Worm (Caenorhabditis elegans) whole organism, young adult: Measurements from ENCODE around the gene frpr-8.

Source experiments
- B0035.1 ChIP-seq: sonication (generic microtip); optimal IDR thresholded peaks from 2 replicates; lab custom pipeline; 2016; ENCODE audit warnings: missing genetic modification characterization, mild to moderate bottlenecking, missing compliant biosample characterization, missing genotype, missing genetic modification reagents
- F49E8.2 ChIP-seq: sonication (generic microtip); optimal IDR thresholded peaks from 3 replicates; lab custom pipeline; 2017; ENCODE audit warnings: missing genetic modification characterization, mild to moderate bottlenecking, missing compliant biosample characterization, antibody characterized with exemption, moderate library complexity; ENCODE audit not compliant: insufficient read depth
- F52B5.7 ChIP-seq: sonication (generic microtip); optimal IDR thresholded peaks from 2 replicates; lab custom pipeline; 2016; ENCODE audit warnings: mild to moderate bottlenecking, missing genetic modification characterization, missing compliant biosample characterization
- F55B11.4 ChIP-seq: sonication (generic microtip); optimal IDR thresholded peaks from 2 replicates; lab custom pipeline; 2016; ENCODE audit warnings: missing compliant biosample characterization, missing genetic modification characterization, borderline replicate concordance; ENCODE audit not compliant: insufficient read depth
- F57A8.1 ChIP-seq: fragments of 200-800 bp; sonication (Bioruptor generic); optimal IDR thresholded peaks from 2 replicates; lab custom pipeline; 2018; ENCODE audit warnings: mild to moderate bottlenecking, missing genetic modification characterization, moderate library complexity, missing compliant biosample characterization
- T07F8.4 ChIP-seq: sonication (generic microtip); optimal IDR thresholded peaks from 2 replicates; lab custom pipeline; 2016; ENCODE audit warnings: mild to moderate bottlenecking, missing genetic modification characterization, moderate library complexity, missing compliant biosample characterization
- T26A5.8 ChIP-seq: sonication (generic microtip); optimal IDR thresholded peaks from 2 replicates; lab custom pipeline; 2016; ENCODE audit warnings: missing genetic modification characterization, missing compliant biosample characterization
- Y67H2A.10 ChIP-seq: fragments of 200-800 bp; sonication (Bioruptor generic); conservative IDR thresholded peaks from 2 replicates; pipeline ENCODE4 v1.3.6; 2022; ENCODE audit warnings: missing genetic modification reagents, missing genetic modification characterization, missing compliant biosample characterization
- Y95B8A.8 ChIP-seq: fragments of 200-800 bp; sonication (Bioruptor generic); IDR thresholded peaks from 2 replicates; pipeline ENCODE4 v1.3.6; 2022; ENCODE audit warnings: missing genetic modification reagents, missing genetic modification characterization, missing compliant biosample characterization
- ama-1 ChIP-seq, 3 experiments: fragments of 150-350 bp in 1 of 3; sonication (generic microtip) in 2 of 3; optimal IDR thresholded peaks; 2 replicates each; lab custom pipeline; 2014 to 2018; ENCODE audit warnings: missing biosample characterization in 2 of 3, missing genetic modification characterization in 2 of 3, missing genetic modification reagents in 2 of 3
- attf-6 ChIP-seq: fragments of 200-800 bp; sonication (Bioruptor generic); IDR thresholded peaks from 2 replicates; pipeline ENCODE4 v1.3.6; 2022; ENCODE audit warnings: missing genetic modification reagents, missing genetic modification characterization, missing compliant biosample characterization
- ccch-3 ChIP-seq: fragments of 200-800 bp; sonication (Bioruptor generic); optimal IDR thresholded peaks from 2 replicates; lab custom pipeline; 2018; ENCODE audit warnings: mild to moderate bottlenecking, missing genetic modification characterization, missing compliant biosample characterization
- cebp-1 ChIP-seq, 2 experiments: fragments of 200-800 bp in 1 of 2; sonication (Bioruptor generic) in 1 of 2; sonication (generic microtip) in 1 of 2; IDR thresholded peaks in 1 of 2; optimal IDR thresholded peaks in 1 of 2; 2 replicates each; pipeline versions ENCODE4 v1.3.6 to Lab custom; 2017 to 2022; ENCODE audit warnings: missing compliant biosample characterization in 2 of 2, missing genetic modification characterization in 2 of 2, mild to moderate bottlenecking in 1 of 2, missing genetic modification reagents in 1 of 2, moderate library complexity in 1 of 2
- cebp-2 ChIP-seq: fragments of 200-800 bp; sonication (Bioruptor generic); IDR thresholded peaks from 2 replicates; pipeline ENCODE4 v1.3.6; 2022; ENCODE audit warnings: missing genetic modification characterization, missing compliant biosample characterization
- ceh-100 ChIP-seq: fragments of 200-800 bp; sonication (Bioruptor generic); IDR thresholded peaks from 2 replicates; pipeline ENCODE4 v1.3.6; 2022; ENCODE audit warnings: missing genetic modification reagents, missing genetic modification characterization, missing compliant biosample characterization
- ceh-91 ChIP-seq: fragments of 200-800 bp; sonication (Bioruptor generic); IDR thresholded peaks from 2 replicates; pipeline ENCODE4 v1.3.6; 2022; ENCODE audit warnings: missing genetic modification reagents, missing genetic modification characterization, missing compliant biosample characterization
- chd-7 ChIP-seq: sonication (generic microtip); optimal IDR thresholded peaks from 2 replicates; lab custom pipeline; 2016; ENCODE audit warnings: mild to moderate bottlenecking, missing genetic modification characterization, moderate library complexity, missing compliant biosample characterization
- die-1 ChIP-seq: sonication (generic microtip); optimal IDR thresholded peaks from 2 replicates; lab custom pipeline; 2016; ENCODE audit warnings: missing genotype, mild to moderate bottlenecking, missing genetic modification characterization, missing compliant biosample characterization
- egl-44 ChIP-seq: fragments of 200-800 bp; sonication (Bioruptor generic); IDR thresholded peaks from 2 replicates; pipeline ENCODE4 v1.3.6; 2022; ENCODE audit warnings: missing genetic modification reagents, missing genetic modification characterization, missing compliant biosample characterization
- ekl-4 ChIP-seq: fragments of 200-800 bp; sonication (Bioruptor generic); IDR thresholded peaks from 2 replicates; pipeline ENCODE4 v1.3.6; 2022; ENCODE audit warnings: missing genetic modification reagents, missing genetic modification characterization, missing compliant biosample characterization
- fkh-3 ChIP-seq: sonication (generic microtip); optimal IDR thresholded peaks from 2 replicates; lab custom pipeline; 2016; ENCODE audit warnings: mild to moderate bottlenecking, missing genetic modification characterization, missing compliant biosample characterization
- gei-17 ChIP-seq: fragments of 200-800 bp; sonication (Bioruptor generic); optimal IDR thresholded peaks from 2 replicates; lab custom pipeline; 2018; ENCODE audit warnings: mild to moderate bottlenecking, missing genetic modification characterization, missing compliant biosample characterization
- him-1 ChIP-seq: sonication (generic microtip); optimal IDR thresholded peaks from 2 replicates; lab custom pipeline; 2016; ENCODE audit warnings: missing genotype, missing genetic modification reagents, missing genetic modification characterization, missing compliant biosample characterization
- hmg-20 ChIP-seq: fragments of 200-800 bp; sonication (Bioruptor generic); IDR thresholded peaks from 2 replicates; pipeline ENCODE4 v1.3.6; 2022; ENCODE audit warnings: missing genetic modification reagents, missing genetic modification characterization, missing compliant biosample characterization
- lin-40 ChIP-seq: sonication (generic microtip); optimal IDR thresholded peaks from 2 replicates; lab custom pipeline; 2016; ENCODE audit warnings: missing genetic modification characterization, mild to moderate bottlenecking, missing compliant biosample characterization, missing genotype, missing genetic modification reagents
- lin-54 ChIP-seq: fragments of 200-800 bp; sonication (Bioruptor generic); optimal IDR thresholded peaks from 2 replicates; lab custom pipeline; 2018; ENCODE audit warnings: mild to moderate bottlenecking, missing genetic modification characterization, missing compliant biosample characterization
- lsl-1 ChIP-seq: fragments of 200-800 bp; sonication (Bioruptor generic); optimal IDR thresholded peaks from 2 replicates; lab custom pipeline; 2018; ENCODE audit warnings: mild to moderate bottlenecking, missing genetic modification characterization, moderate library complexity, missing compliant biosample characterization
- madf-10 ChIP-seq: sonication (generic microtip); optimal IDR thresholded peaks from 2 replicates; lab custom pipeline; 2016; ENCODE audit warnings: mild to moderate bottlenecking, missing genetic modification characterization, missing compliant biosample characterization
- mxl-1 ChIP-seq: sonication (generic microtip); optimal IDR thresholded peaks from 2 replicates; lab custom pipeline; 2016; ENCODE audit warnings: missing genetic modification characterization, missing compliant biosample characterization
- nhr-179 ChIP-seq: sonication (generic microtip); optimal IDR thresholded peaks from 2 replicates; lab custom pipeline; 2016; ENCODE audit warnings: mild to moderate bottlenecking, missing genetic modification characterization, missing compliant biosample characterization
- nhr-80 ChIP-seq: sonication (generic microtip); optimal IDR thresholded peaks from 2 replicates; lab custom pipeline; 2016; ENCODE audit warnings: missing genetic modification characterization, missing compliant biosample characterization
- pha-4 ChIP-seq: fragments of 150-350 bp; sonication (generic microtip); optimal IDR thresholded peaks from 2 replicates; lab custom pipeline; 2014; ENCODE audit warnings: missing biosample characterization, missing genetic modification reagents, missing genetic modification characterization
- rec-8 ChIP-seq, 2 experiments: sonication (generic microtip); optimal IDR thresholded peaks; 2 replicates each; lab custom pipeline; 2016; ENCODE audit warnings: mild to moderate bottlenecking in 2 of 2, missing genetic modification characterization in 2 of 2, missing genetic modification reagents in 2 of 2, missing genotype in 2 of 2, missing biosample characterization in 1 of 2, missing compliant biosample characterization in 1 of 2, moderate library complexity in 1 of 2
- snpc-1.1 ChIP-seq: sonication (generic microtip); optimal IDR thresholded peaks from 2 replicates; lab custom pipeline; 2017; ENCODE audit warnings: missing genetic modification characterization, mild to moderate bottlenecking, missing compliant biosample characterization, antibody characterized with exemption, moderate library complexity, missing genotype, missing genetic modification reagents; ENCODE audit not compliant: insufficient read depth
- snpc-1.3 ChIP-seq: sonication (generic microtip); optimal IDR thresholded peaks from 2 replicates; lab custom pipeline; 2017; ENCODE audit warnings: missing genetic modification characterization, mild to moderate bottlenecking, missing compliant biosample characterization, antibody characterized with exemption, moderate library complexity, missing genotype, missing genetic modification reagents; ENCODE audit not compliant: insufficient read depth
- snpc-3.4 ChIP-seq: sonication (generic microtip); optimal IDR thresholded peaks from 2 replicates; lab custom pipeline; 2017; ENCODE audit warnings: missing genetic modification characterization, mild to moderate bottlenecking, missing compliant biosample characterization, antibody characterized with exemption, moderate library complexity, missing genotype, missing genetic modification reagents
- somi-1 ChIP-seq: fragments of 200-800 bp; sonication (Bioruptor generic); optimal IDR thresholded peaks from 2 replicates; lab custom pipeline; 2018; ENCODE audit warnings: mild to moderate bottlenecking, missing genetic modification characterization, missing compliant biosample characterization
- tbp1 ChIP-seq: fragments of 200-800 bp; sonication (Bioruptor generic); optimal IDR thresholded peaks from 2 replicates; lab custom pipeline; 2018; ENCODE audit warnings: mild to moderate bottlenecking, missing genetic modification characterization, missing compliant biosample characterization
- unc-130 ChIP-seq: sonication (generic microtip); optimal IDR thresholded peaks from 2 replicates; lab custom pipeline; 2016; ENCODE audit warnings: missing genetic modification reagents, missing genetic modification characterization, missing compliant biosample characterization
- zim-3 ChIP-seq: sonication (generic microtip); optimal IDR thresholded peaks from 2 replicates; lab custom pipeline; 2017; ENCODE audit warnings: mild to moderate bottlenecking, missing genetic modification characterization, moderate library complexity, missing compliant biosample characterization
- ztf-22 ChIP-seq: fragments of 200-800 bp; sonication (Bioruptor generic); optimal IDR thresholded peaks from 2 replicates; lab custom pipeline; 2018; ENCODE audit warnings: mild to moderate bottlenecking, missing genetic modification characterization, moderate library complexity, missing compliant biosample characterization

frpr-8 gene

ce11 chrX:8650535-8650934 lies 47.1 kb upstream of the frpr-8 start (continued):
- TF ChIP-seq rec-8 (tag; optimal IDR thresholded peaks at IDR 0.05; lab: Kevin White, UChicago) (peak; percentile 36 to 48), pha-4 (tag; lab: Kevin White, UChicago) (no peak), gei-17 (no peak), F52B5.7 (no peak), ceh-91 (GFP tag; lab: Robert Waterston, UW) (no peak), madf-10 (peak; percentile 43), cebp-2 (GFP tag; lab: Robert Waterston, UW) (0 out of 2 replicates have a peak, but pooled peaks have one; percentile 52), nhr-80 (tag; lab: Kevin White, UChicago) (peak; percentile 18), somi-1 (GFP tag; lab: Kevin White, UChicago) (peak; percentile 31), attf-6 (GFP tag; lab: Robert Waterston, UW) (peak; percentile 72; the same call in 1 of the 2 replicates), T07F8.4 (tag; lab: Kevin White, UChicago) (peak; percentile 38), ccch-3 (GFP tag; lab: Kevin White, UChicago) (no peak), lin-40 (tag; lab: Kevin White, UChicago) (peak; percentile 39), zim-3 (tag; lab: Kevin White, UChicago) (peak; percentile 36), ztf-22 (GFP tag; lab: Kevin White, UChicago) (peak; percentile 18), F49E8.2 (no peak), egl-44 (GFP tag; lab: Robert Waterston, UW) (0 out of 2 replicates have a peak, but pooled peaks have one; percentile 55), nhr-179 (tag; lab: Kevin White, UChicago) (no peak), lsl-1 (GFP tag; lab: Kevin White, UChicago) (peak; percentile 23), snpc-3.4 (tag; lab: Kevin White, UChicago) (peak; percentile 57), him-1 (tag; lab: Kevin White, UChicago) (peak; percentile 73), B0035.1 (tag; lab: Kevin White, UChicago) (peak; percentile 69), ama-1 (optimal IDR thresholded peaks at IDR 0.05; lab: Kevin White, UChicago) (no peak), ama-1 (GFP tag; optimal IDR thresholded peaks at IDR 0.05; lab: Kevin White, UChicago) (peak; percentile 7 to 68), Y95B8A.8 (GFP tag; lab: Robert Waterston, UW) (no peak), snpc-1.3 (tag; lab: Kevin White, UChicago) (peak; percentile 72), snpc-1.1 (tag; lab: Kevin White, UChicago) (no peak), lin-54 (GFP tag; lab: Kevin White, UChicago) (no peak), cebp-1 (GFP tag; IDR thresholded peaks at IDR 0.05; lab: Robert Waterston, UW) (no peak), cebp-1 (tag; optimal IDR thresholded peaks at IDR 0.05; lab: Kevin White, UChicago) (no peak), mxl-1 (tag; lab: Kevin White, UChicago) (peak; percentile 3), F57A8.1 (GFP tag; lab: Kevin White, UChicago) (no peak), unc-130 (peak; percentile 20), T26A5.8 (peak; percentile 50), ceh-100 (GFP tag; lab: Robert Waterston, UW) (peak; percentile 33), F55B11.4 (no peak), Y67H2A.10 (GFP tag; lab: Robert Waterston, UW) (0 out of 2 replicates have a peak, but pooled peaks have one; percentile 9), ekl-4 (GFP tag; lab: Robert Waterston, UW) (no peak), fkh-3 (tag; lab: Kevin White, UChicago) (no peak), die-1 (tag; lab: Kevin White, UChicago) (peak; percentile 77), hmg-20 (GFP tag; lab: Robert Waterston, UW) (peak; percentile 56; the same call in 1 of the 2 replicates), chd-7 (peak; percentile 24), tbp1 (GFP tag; lab: Kevin White, UChicago) (peak; percentile 89)
